Fruit fly (Drosophila melanogaster) whole organism, embryonic: Measurements from ENCODE around the gene CG18563.

ENCODE experiments used
- Aef1 ChIP-seq: fragments of 200-800 bp; sonication (Bioruptor generic); IDR thresholded peaks from 3 replicates; pipeline ENCODE4 v1.3.6; 2022; ENCODE audit warnings: missing biosample characterization, missing genetic modification characterization
- Antp ChIP-seq: fragments of 200-800 bp; sonication (Bioruptor generic); optimal IDR thresholded peaks from 3 replicates; lab custom pipeline; 2016; ENCODE audit warnings: missing biosample characterization, missing genetic modification characterization
- Asciz ChIP-seq: fragments of 200-800 bp; sonication (Bioruptor generic); optimal IDR thresholded peaks from 2 replicates; lab custom pipeline; 2017; ENCODE audit warnings: missing biosample characterization, mild to moderate bottlenecking, missing genetic modification characterization, missing genetic modification reagents
- BEAF-32 ChIP-seq: fragments of 200-800 bp; sonication (Bioruptor generic); optimal IDR thresholded peaks from 3 replicates; lab custom pipeline; 2017; ENCODE audit warnings: missing biosample characterization, missing genetic modification characterization, mild to moderate bottlenecking, moderate library complexity, missing genetic modification reagents
- Bdp1 ChIP-seq: fragments of 200-800 bp; sonication (Bioruptor generic); optimal IDR thresholded peaks from 3 replicates; lab custom pipeline; 2016; ENCODE audit warnings: missing biosample characterization, missing genetic modification characterization
- CG10654 ChIP-seq: fragments of 200-800 bp; sonication (Bioruptor generic); optimal IDR thresholded peaks from 2 replicates; lab custom pipeline; 2016; ENCODE audit warnings: missing biosample characterization, missing genetic modification characterization
- CG11456 ChIP-seq: fragments of 200-800 bp; sonication (Bioruptor generic); IDR thresholded peaks from 3 replicates; pipeline ENCODE4 v1.3.6; 2022; ENCODE audit warnings: missing biosample characterization, missing genetic modification characterization
- CG11695 ChIP-seq: fragments of 200-800 bp; sonication (Bioruptor generic); IDR thresholded peaks from 3 replicates; pipeline ENCODE4 v1.3.6; 2022; ENCODE audit warnings: missing biosample characterization, missing genetic modification characterization
- CG12942 ChIP-seq: fragments of 200-800 bp; sonication (Bioruptor generic); optimal IDR thresholded peaks from 3 replicates; lab custom pipeline; 2016; ENCODE audit warnings: missing biosample characterization, missing genetic modification characterization
- CG13424 ChIP-seq: fragments of 200-800 bp; sonication (Bioruptor generic); optimal IDR thresholded peaks from 2 replicates; lab custom pipeline; 2019; ENCODE audit warnings: missing biosample characterization, mild to moderate bottlenecking, missing genetic modification characterization, moderate library complexity
- CG14667 ChIP-seq: fragments of 200-800 bp; sonication (Bioruptor generic); IDR thresholded peaks from 2 replicates; pipeline ENCODE4 v1.3.6; 2022; ENCODE audit warnings: missing biosample characterization, missing genetic modification characterization
- CG15514 ChIP-seq: fragments of 200-800 bp; sonication (Bioruptor generic); optimal IDR thresholded peaks from 3 replicates; lab custom pipeline; 2017; ENCODE audit warnings: missing biosample characterization, missing genetic modification characterization, mild to moderate bottlenecking, moderate library complexity, missing genetic modification reagents
- CG1603 ChIP-seq: fragments of 200-800 bp; sonication (Bioruptor generic); optimal IDR thresholded peaks from 2 replicates; lab custom pipeline; 2019; ENCODE audit warnings: missing biosample characterization, mild to moderate bottlenecking, missing genetic modification characterization, moderate library complexity
- CG17829 ChIP-seq: fragments of 200-800 bp; optimal IDR thresholded peaks from 2 replicates; lab custom pipeline; 2019; ENCODE audit warnings: missing biosample characterization, mild to moderate bottlenecking, missing genetic modification characterization, moderate library complexity
- CG18262 ChIP-seq: fragments of 200-800 bp; optimal IDR thresholded peaks from 3 replicates; lab custom pipeline; 2019; ENCODE audit warnings: missing biosample characterization, mild to moderate bottlenecking, missing genetic modification characterization, moderate library complexity
- CG1832 ChIP-seq: fragments of 200-800 bp; sonication (Bioruptor generic); optimal IDR thresholded peaks from 2 replicates; lab custom pipeline; 2017; ENCODE audit warnings: missing biosample characterization, mild to moderate bottlenecking, missing genetic modification characterization, inconsistent platforms
- CG2129 ChIP-seq: fragments of 200-800 bp; sonication (Bioruptor generic); IDR thresholded peaks from 2 replicates; pipeline ENCODE4 v1.3.6; 2022; ENCODE audit warnings: missing biosample characterization, missing genetic modification characterization; ENCODE audit not compliant: partially characterized antibody
- CG30431 ChIP-seq: fragments of 200-800 bp; sonication (Bioruptor generic); optimal IDR thresholded peaks from 2 replicates; lab custom pipeline; 2017; ENCODE audit warnings: missing biosample characterization, missing genetic modification characterization
- CG31224 ChIP-seq: fragments of 200-800 bp; sonication (Bioruptor generic); IDR thresholded peaks from 2 replicates; pipeline ENCODE4 v1.3.6; 2022; ENCODE audit warnings: missing biosample characterization, missing genetic modification characterization
- CG34224 ChIP-seq: fragments of 200-800 bp; sonication (Bioruptor generic); IDR thresholded peaks from 3 replicates; pipeline ENCODE4 v1.3.6; 2022; ENCODE audit warnings: missing biosample characterization, missing genetic modification characterization; ENCODE audit not compliant: partially characterized antibody
- CG3726 ChIP-seq: fragments of 200-800 bp; sonication (Bioruptor generic); IDR thresholded peaks from 3 replicates; pipeline ENCODE4, ENCODE4 v1.3.6; 2022; ENCODE audit warnings: missing biosample characterization, missing genetic modification characterization
- CG4328 ChIP-seq: fragments of 200-800 bp; sonication (Bioruptor generic); optimal IDR thresholded peaks from 3 replicates; lab custom pipeline; 2017; ENCODE audit warnings: missing biosample characterization, missing genetic modification reagents, missing genetic modification characterization
- CG7271 ChIP-seq: fragments of 200-800 bp; sonication (Bioruptor generic); optimal IDR thresholded peaks from 2 replicates; lab custom pipeline; 2018; ENCODE audit warnings: missing biosample characterization, mild to moderate bottlenecking, missing genetic modification characterization, moderate library complexity
- CG7357 ChIP-seq: fragments of 200-800 bp; sonication (Bioruptor generic); IDR thresholded peaks from 3 replicates; pipeline ENCODE4 v1.3.6; 2022; ENCODE audit warnings: missing biosample characterization, missing genetic modification characterization
- CG8290 ChIP-seq, 3 experiments: fragments of 200-800 bp; sonication (Bioruptor generic); optimal IDR thresholded peaks; 2 replicates each; lab custom pipeline; 2016 to 2019; ENCODE audit warnings: missing biosample characterization in 3 of 3, missing genetic modification characterization in 3 of 3, mild to moderate bottlenecking in 2 of 3, moderate library complexity in 1 of 3
- CG9215 ChIP-seq: fragments of 200-800 bp; sonication (Bioruptor generic); IDR thresholded peaks from 2 replicates; pipeline ENCODE4 v1.3.6; 2022; ENCODE audit warnings: missing biosample characterization, missing genetic modification characterization
- D ChIP-seq, 2 experiments: fragments of 200-800 bp in 1 of 2; fragments of >200 bp in 1 of 2; sonication (Bioruptor generic) in 1 of 2; optimal IDR thresholded peaks; 2 replicates in 1 of 2; 3 replicates in 1 of 2; lab custom pipeline; 2017; ENCODE audit warnings: mild to moderate bottlenecking in 1 of 2, missing biosample characterization in 1 of 2, missing genetic modification characterization in 1 of 2, missing genetic modification reagents in 1 of 2
- D19B ChIP-seq: fragments of 200-800 bp; sonication (Bioruptor generic); optimal IDR thresholded peaks from 2 replicates; lab custom pipeline; 2017; ENCODE audit warnings: missing biosample characterization, mild to moderate bottlenecking, missing genetic modification characterization
- Hr51 ChIP-seq, 2 experiments: fragments of 200-800 bp; sonication (Bioruptor generic); optimal IDR thresholded peaks; 2 replicates in 1 of 2; 3 replicates in 1 of 2; lab custom pipeline; 2016 to 2018; ENCODE audit warnings: missing biosample characterization in 2 of 2, missing genetic modification characterization in 2 of 2, mild to moderate bottlenecking in 1 of 2, moderate library complexity in 1 of 2
- Oaz ChIP-seq: fragments of 200-800 bp; sonication (Bioruptor generic); IDR thresholded peaks from 2 replicates; pipeline ENCODE4 v1.3.6; 2022; ENCODE audit warnings: missing biosample characterization, missing genetic modification characterization
- PHDP ChIP-seq: fragments of 200-800 bp; sonication (Bioruptor generic); optimal IDR thresholded peaks from 3 replicates; lab custom pipeline; 2018; ENCODE audit warnings: missing biosample characterization, mild to moderate bottlenecking, missing genetic modification characterization, moderate library complexity
- TFAM ChIP-seq: fragments of 200-800 bp; sonication (Bioruptor generic); optimal IDR thresholded peaks from 2 replicates; lab custom pipeline; 2017; ENCODE audit warnings: missing biosample characterization, missing genetic modification characterization, inconsistent platforms
- Trl ChIP-seq, 3 experiments: fragments of >200 bp in 2 of 3; fragments of 200-800 bp in 1 of 3; sonication (Bioruptor generic) in 1 of 3; optimal IDR thresholded peaks; 2 replicates in 1 of 3; 3 replicates in 2 of 3; lab custom pipeline; 2016 to 2017; ENCODE audit warnings: missing biosample characterization in 1 of 3, missing genetic modification characterization in 1 of 3
- amos ChIP-seq: fragments of 200-800 bp; sonication (Bioruptor generic); IDR thresholded peaks from 2 replicates; pipeline ENCODE4 v1.3.6; 2022; ENCODE audit warnings: missing biosample characterization, missing genetic modification characterization; ENCODE audit not compliant: partially characterized antibody
- ash1 ChIP-seq: fragments of 200-800 bp; sonication (Bioruptor generic); optimal IDR thresholded peaks from 2 replicates; lab custom pipeline; 2018; ENCODE audit warnings: missing biosample characterization, mild to moderate bottlenecking, missing genetic modification characterization
- br ChIP-seq: fragments of >200 bp; optimal IDR thresholded peaks from 2 replicates; lab custom pipeline; 2017
- bsh ChIP-seq, 2 experiments: fragments of 200-800 bp; sonication (Bioruptor generic); optimal IDR thresholded peaks; 2 replicates each; lab custom pipeline; 2017 to 2018; ENCODE audit warnings: mild to moderate bottlenecking in 2 of 2, missing biosample characterization in 2 of 2, missing genetic modification characterization in 2 of 2, moderate library complexity in 1 of 2
- croc ChIP-seq: fragments of 200-800 bp; sonication (Bioruptor generic); conservative IDR thresholded peaks from 3 replicates; pipeline ENCODE4 v1.3.6; 2022; ENCODE audit warnings: missing biosample characterization, missing genetic modification characterization
- crol ChIP-seq: fragments of 200-800 bp; sonication (Bioruptor generic); IDR thresholded peaks from 2 replicates; pipeline ENCODE4 v1.3.6; 2022; ENCODE audit warnings: missing biosample characterization, missing genetic modification characterization
- eyg ChIP-seq: fragments of 200-800 bp; sonication (Bioruptor generic); optimal IDR thresholded peaks from 3 replicates; lab custom pipeline; 2016; ENCODE audit warnings: missing biosample characterization, missing genetic modification characterization
- hb ChIP-seq: fragments of 200-800 bp; sonication (Bioruptor generic); IDR thresholded peaks from 3 replicates; pipeline ENCODE4 v1.3.6; 2022; ENCODE audit warnings: missing biosample characterization, missing genetic modification characterization; ENCODE audit not compliant: partially characterized antibody
- lilli ChIP-seq: fragments of 200-800 bp; sonication (Bioruptor generic); optimal IDR thresholded peaks from 3 replicates; lab custom pipeline; 2016; ENCODE audit warnings: missing biosample characterization, missing genetic modification characterization
- pb ChIP-seq: fragments of 200-800 bp; sonication (Bioruptor generic); optimal IDR thresholded peaks from 3 replicates; lab custom pipeline; 2016; ENCODE audit warnings: missing biosample characterization, missing genetic modification characterization
- rib ChIP-seq: fragments of 200-800 bp; sonication (Bioruptor generic); IDR thresholded peaks from 2 replicates; pipeline ENCODE4 v1.3.6; 2022; ENCODE audit warnings: missing biosample characterization, missing genetic modification characterization
- row ChIP-seq: fragments of 200-800 bp; sonication (Bioruptor generic); IDR thresholded peaks from 3 replicates; pipeline ENCODE4 v1.3.6; 2022; ENCODE audit warnings: missing biosample characterization, missing genetic modification characterization
- sisA ChIP-seq: fragments of 200-800 bp; sonication (Bioruptor generic); IDR thresholded peaks from 2 replicates; pipeline ENCODE4 v1.3.6; 2022; ENCODE audit warnings: missing biosample characterization, missing genetic modification characterization
- unpg ChIP-seq: fragments of 200-800 bp; sonication (Bioruptor generic); optimal IDR thresholded peaks from 3 replicates; lab custom pipeline; 2018; ENCODE audit warnings: missing biosample characterization, mild to moderate bottlenecking, missing genetic modification characterization, moderate library complexity
- usp ChIP-seq: fragments of >200 bp; optimal IDR thresholded peaks from 2 replicates; lab custom pipeline; 2017; ENCODE audit warnings: missing biosample characterization, missing genetic modification characterization
- zen2 ChIP-seq: fragments of 200-800 bp; sonication (Bioruptor generic); IDR thresholded peaks from 3 replicates; pipeline ENCODE4 v1.3.6; 2022; ENCODE audit warnings: missing biosample characterization, missing genetic modification characterization; ENCODE audit not compliant: partially characterized antibody

CG18563 gene

dm6 chr2L:17427929-17428456 lies 29.9 kb downstream of the CG18563 start (continued):
- no peak for TF ChIP-seq CG2129
- no peak for TF ChIP-seq row (GFP tag; lab: Robert Waterston, UW)
- no peak for TF ChIP-seq CG1603 (tag; lab: Kevin White, UChicago)
- TF ChIP-seq CG11695, result no peak
- TF ChIP-seq CG15514 (GFP tag; lab: Kevin White, UChicago), result no peak
- TF ChIP-seq CG31224 (GFP tag; lab: Robert Waterston, UW), result no peak
- TF ChIP-seq D19B, result no peak
- TF ChIP-seq Aef1 (GFP tag; lab: Robert Waterston, UW), result no peak; the same call in 2 of the 3 replicates
- no peak for TF ChIP-seq CG14667 (GFP tag; lab: Robert Waterston, UW)
- no peak for TF ChIP-seq rib (GFP tag; lab: Robert Waterston, UW)
- no peak for TF ChIP-seq CG17829 (tag; lab: Kevin White, UChicago)
- no peak for TF ChIP-seq br (lab: Kevin White, UChicago)
- TF ChIP-seq pb, result no peak
- TF ChIP-seq CG30431 (GFP tag; lab: Kevin White, UChicago), result no peak
- TF ChIP-seq CG34224 (GFP tag; lab: Robert Waterston, UW), result no peak
- TF ChIP-seq zen2, result 0 out of 3 replicates have a peak, but pooled peaks have one; percentile 45
- TF ChIP-seq Trl (optimal IDR thresholded peaks at IDR 0.05; lab: Kevin White, UChicago), result peak; percentile 52 to 66
- TF ChIP-seq Trl (GFP tag; optimal IDR thresholded peaks at IDR 0.05; lab: Kevin White, UChicago), result no peak
- no peak for TF ChIP-seq CG18262 (tag; lab: Kevin White, UChicago)
- TF ChIP-seq CG3726 (GFP tag; lab: Robert Waterston, UW), result no peak
- TF ChIP-seq amos (GFP tag; lab: Robert Waterston, UW), result no peak
- TF ChIP-seq CG10654 (GFP tag; lab: Kevin White, UChicago), result no peak
- no peak for TF ChIP-seq TFAM (GFP tag; lab: Kevin White, UChicago)
- no peak for TF ChIP-seq CG7271 (tag; lab: Kevin White, UChicago)
- TF ChIP-seq Oaz (GFP tag; lab: Robert Waterston, UW), result no peak
- TF ChIP-seq CG13424, result peak; percentile 3
- TF ChIP-seq CG1832 (GFP tag; lab: Kevin White, UChicago), result no peak
- no peak for TF ChIP-seq CG12942 (GFP tag; lab: Kevin White, UChicago)
- TF ChIP-seq Hr51 (GFP tag; optimal IDR thresholded peaks at IDR 0.05; lab: Kevin White, UChicago), result no peak
- TF ChIP-seq Bdp1, result no peak
- no peak for TF ChIP-seq BEAF-32
- no peak for TF ChIP-seq eyg (GFP tag; lab: Kevin White, UChicago)
- no peak for TF ChIP-seq bsh (GFP tag; optimal IDR thresholded peaks at IDR 0.05; lab: Kevin White, UChicago)
- no peak for TF ChIP-seq croc (GFP tag; lab: Robert Waterston, UW)
- no peak for TF ChIP-seq CG11456 (GFP tag; lab: Robert Waterston, UW)
- TF ChIP-seq D (optimal IDR thresholded peaks at IDR 0.05; lab: Kevin White, UChicago), result no peak
- no peak for TF ChIP-seq D (GFP tag; optimal IDR thresholded peaks at IDR 0.05; lab: Kevin White, UChicago)
- TF ChIP-seq unpg (GFP tag; lab: Kevin White, UChicago), result no peak
- peak; percentile 21 for TF ChIP-seq PHDP
- TF ChIP-seq ash1, result no peak
- no peak for TF ChIP-seq hb (GFP tag; lab: Robert Waterston, UW)
- no peak for TF ChIP-seq sisA (GFP tag; lab: Robert Waterston, UW)
- no peak for TF ChIP-seq CG4328 (GFP tag; lab: Kevin White, UChicago)
- no peak for TF ChIP-seq Antp (GFP tag; lab: Kevin White, UChicago)
- TF ChIP-seq crol, result no peak
- no peak for TF ChIP-seq lilli (GFP tag; lab: Kevin White, UChicago)
- no peak for TF ChIP-seq CG7357 (GFP tag; lab: Robert Waterston, UW)
- TF ChIP-seq CG8290 (GFP tag; optimal IDR thresholded peaks at IDR 0.05; lab: Kevin White, UChicago), result no peak
- peak in 1 of 2 experiments; percentile 49 for TF ChIP-seq CG8290 (tag; optimal IDR thresholded peaks at IDR 0.05; lab: Kevin White, UChicago)
- no peak for TF ChIP-seq usp (GFP tag; lab: Kevin White, UChicago)
- TF ChIP-seq CG9215 (GFP tag; lab: Robert Waterston, UW), result no peak
- no peak for TF ChIP-seq Asciz
